Worm (Caenorhabditis elegans) whole organism, L1 larva: ENCODE measurements around the gene T21H3.5.

Experiments used
- Y116A8C.19 ChIP-seq: sonication (generic microtip); optimal IDR thresholded peaks from 2 replicates; lab custom pipeline; 2016; ENCODE audit warnings: missing compliant biosample characterization, missing genetic modification characterization, borderline replicate concordance
- lsy-2 ChIP-seq, 2 experiments: fragments of 150-350 bp; optimal IDR thresholded peaks; 2 replicates each; lab custom pipeline; 2014; ENCODE audit warnings: missing biosample characterization in 2 of 2, missing genetic modification characterization in 2 of 2

DNA sequence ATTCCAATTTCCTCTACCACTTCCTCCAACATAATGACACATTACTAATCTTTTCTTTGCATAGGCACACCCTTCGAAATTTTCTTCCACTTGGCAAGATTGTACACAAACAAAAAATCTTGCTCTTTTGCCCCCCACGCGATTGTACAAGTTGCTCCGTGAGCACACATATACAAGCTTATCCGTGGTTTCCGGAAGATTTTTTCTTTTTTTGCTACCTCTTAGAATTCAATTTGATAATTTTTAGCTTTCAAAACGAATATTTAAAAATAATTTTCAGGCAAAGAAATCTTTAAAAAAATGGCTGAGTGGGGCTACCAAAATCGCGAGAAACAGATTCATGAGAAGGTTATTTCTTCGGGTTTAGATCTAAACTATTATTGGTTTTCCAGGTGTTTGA is 51.4 kb downstream of the T21H3.5 start, which contains the start of gene Y50D4B.1:
- no peak for TF ChIP-seq lsy-2 (tag; optimal IDR thresholded peaks at IDR 0.05; lab: Kevin White, UChicago)
- no peak for TF ChIP-seq Y116A8C.19 (tag; lab: Kevin White, UChicago)
